Worm (Caenorhabditis elegans) whole organism, L2 larva: ENCODE results near the gene wdr-46.

ENCODE experiments used
- alr-1 ChIP-seq: fragments of 150-350 bp; optimal IDR thresholded peaks from 2 replicates; lab custom pipeline; 2014; ENCODE audit warnings: missing biosample characterization, missing genetic modification characterization
- ama-1 ChIP-seq: fragments of 150-350 bp; optimal IDR thresholded peaks from 2 replicates; lab custom pipeline; 2018; ENCODE audit warnings: inconsistent platforms
- mdl-1 ChIP-seq, 2 experiments: fragments of 150-350 bp in 1 of 2; sonication (generic microtip) in 1 of 2; optimal IDR thresholded peaks; 2 replicates each; lab custom pipeline; 2017; ENCODE audit warnings: missing biosample characterization in 2 of 2, missing genetic modification characterization in 2 of 2
- nhr-11 ChIP-seq: fragments of 150-350 bp; optimal IDR thresholded peaks from 2 replicates; lab custom pipeline; 2014; ENCODE audit warnings: missing biosample characterization, missing genetic modification characterization
- nhr-237 ChIP-seq: fragments of 150-350 bp; optimal IDR thresholded peaks from 2 replicates; lab custom pipeline; 2014; ENCODE audit warnings: missing biosample characterization, missing genetic modification characterization
- peb-1 ChIP-seq: fragments of 150-350 bp; optimal IDR thresholded peaks from 2 replicates; lab custom pipeline; 2014; ENCODE audit warnings: missing biosample characterization, missing genetic modification characterization
- snpc-4 ChIP-seq: fragments of 150-350 bp; optimal IDR thresholded peaks from 2 replicates; lab custom pipeline; 2014; ENCODE audit warnings: missing biosample characterization, missing genetic modification characterization
- zag-1 ChIP-seq: fragments of 150-350 bp; optimal IDR thresholded peaks from 2 replicates; lab custom pipeline; 2014; ENCODE audit warnings: missing biosample characterization, missing genetic modification characterization
- ztf-11 ChIP-seq: sonication (generic microtip); optimal IDR thresholded peaks from 2 replicates; lab custom pipeline; 2017; ENCODE audit warnings: missing biosample characterization, missing genetic modification characterization
- ztf-4 ChIP-seq: fragments of 150-350 bp; optimal IDR thresholded peaks from 2 replicates; lab custom pipeline; 2014; ENCODE audit warnings: missing biosample characterization, missing genetic modification characterization

DNA sequence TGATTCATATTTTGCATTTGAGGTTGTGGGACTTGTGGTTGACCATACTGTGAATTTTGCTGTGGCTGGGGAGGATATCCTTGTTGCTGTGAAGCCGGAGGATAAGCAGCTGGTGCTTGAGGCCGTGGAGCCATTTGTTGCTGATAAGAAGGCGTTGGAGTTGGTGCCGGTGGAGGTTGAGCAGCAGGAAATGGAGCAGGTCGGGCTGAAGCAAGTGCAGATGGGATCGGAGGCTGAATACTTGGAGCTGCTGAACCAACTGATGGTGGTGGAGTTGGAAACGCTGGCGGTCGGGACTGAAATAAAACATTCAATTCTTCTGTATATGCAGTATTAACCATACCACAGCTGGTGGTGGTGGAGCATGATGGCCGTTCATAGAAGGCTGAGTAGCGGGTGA lies 12.1 kb upstream of the wdr-46 start:
- TF ChIP-seq ama-1 (lab: Kevin White, UChicago) (no peak), peb-1 (tag; lab: Kevin White, UChicago) (no peak), ztf-4 (tag; lab: Kevin White, UChicago) (no peak), alr-1 (tag; lab: Kevin White, UChicago) (no peak), zag-1 (tag; lab: Kevin White, UChicago) (no peak), mdl-1 (tag; optimal IDR thresholded peaks at IDR 0.05; lab: Kevin White, UChicago) (no peak), snpc-4 (tag; lab: Kevin White, UChicago) (no peak), ztf-11 (tag; lab: Kevin White, UChicago) (no peak), nhr-11 (tag; lab: Kevin White, UChicago) (no peak), nhr-237 (tag; lab: Kevin White, UChicago) (no peak)
